Worm (Caenorhabditis elegans) whole organism, L3 larva: ENCODE data around the gene F37B4.15.

Experiments used
- ZK546.5 ChIP-seq: sonication (generic microtip); optimal IDR thresholded peaks from 2 replicates; lab custom pipeline; 2017; ENCODE audit warnings: missing biosample characterization, missing genetic modification characterization
- aly-2 ChIP-seq: fragments of 150-350 bp; optimal IDR thresholded peaks from 2 replicates; lab custom pipeline; 2014; ENCODE audit warnings: missing biosample characterization, missing genetic modification characterization
- ama-1 ChIP-seq: fragments of 150-350 bp; optimal IDR thresholded peaks from 2 replicates; lab custom pipeline; 2018
- ceh-28 ChIP-seq: fragments of 150-350 bp; optimal IDR thresholded peaks from 2 replicates; lab custom pipeline; 2014; ENCODE audit warnings: missing biosample characterization, missing genetic modification reagents, missing genetic modification characterization
- ceh-82 ChIP-seq: fragments of 150-350 bp; optimal IDR thresholded peaks from 2 replicates; lab custom pipeline; 2014; ENCODE audit warnings: missing biosample characterization, missing genetic modification characterization
- ceh-9 ChIP-seq: sonication (generic microtip); optimal IDR thresholded peaks from 2 replicates; lab custom pipeline; 2018; ENCODE audit warnings: missing biosample characterization, missing genetic modification characterization
- egl-5 ChIP-seq: fragments of 150-350 bp; optimal IDR thresholded peaks from 2 replicates; lab custom pipeline; 2017; ENCODE audit warnings: missing biosample characterization, missing genetic modification reagents, missing genetic modification characterization, inconsistent platforms
- elt-1 ChIP-seq: fragments of 150-350 bp; optimal IDR thresholded peaks from 2 replicates; lab custom pipeline; 2014; ENCODE audit warnings: missing biosample characterization, missing genetic modification characterization
- elt-2 ChIP-seq: sonication (generic microtip); optimal IDR thresholded peaks from 2 replicates; lab custom pipeline; 2016; ENCODE audit warnings: missing genetic modification reagents, mild to moderate bottlenecking, missing genetic modification characterization, missing compliant biosample characterization
- elt-3 ChIP-seq, 3 experiments: fragments of 150-350 bp in 1 of 3; sonication (generic microtip) in 2 of 3; optimal IDR thresholded peaks; 2 replicates in 2 of 3; 4 replicates in 1 of 3; lab custom pipeline; 2014 to 2017; ENCODE audit warnings: missing biosample characterization in 3 of 3, missing genetic modification characterization in 3 of 3
- fkh-2 ChIP-seq: fragments of 150-350 bp; optimal IDR thresholded peaks from 2 replicates; lab custom pipeline; 2014; ENCODE audit warnings: missing biosample characterization, missing genetic modification reagents, missing genetic modification characterization
- fos-1 ChIP-seq: fragments of 150-350 bp; optimal IDR thresholded peaks from 2 replicates; lab custom pipeline; 2014; ENCODE audit warnings: missing biosample characterization, missing genetic modification characterization
- hmg-11 ChIP-seq: sonication (generic microtip); optimal IDR thresholded peaks from 2 replicates; lab custom pipeline; 2016; ENCODE audit warnings: missing genetic modification characterization, missing compliant biosample characterization
- lin-39 ChIP-seq: fragments of 150-350 bp; optimal IDR thresholded peaks from 2 replicates; lab custom pipeline; 2018; ENCODE audit warnings: missing biosample characterization, missing genetic modification reagents, missing genetic modification characterization
- mdl-1 ChIP-seq: fragments of 150-350 bp; optimal IDR thresholded peaks from 2 replicates; lab custom pipeline; 2014; ENCODE audit warnings: missing biosample characterization, missing genetic modification characterization
- nhr-11 ChIP-seq: fragments of 150-350 bp; optimal IDR thresholded peaks from 2 replicates; lab custom pipeline; 2014; ENCODE audit warnings: missing biosample characterization, missing genetic modification characterization
- nhr-12 ChIP-seq: fragments of 150-350 bp; optimal IDR thresholded peaks from 2 replicates; lab custom pipeline; 2014; ENCODE audit warnings: missing biosample characterization, missing genetic modification characterization
- nhr-23 ChIP-seq: fragments of 150-350 bp; optimal IDR thresholded peaks from 2 replicates; lab custom pipeline; 2014; ENCODE audit warnings: missing biosample characterization, missing genetic modification reagents, missing genetic modification characterization
- nhr-237 ChIP-seq: fragments of 150-350 bp; optimal IDR thresholded peaks from 2 replicates; lab custom pipeline; 2014; ENCODE audit warnings: missing biosample characterization, missing genetic modification characterization
- nhr-25 ChIP-seq: sonication (generic microtip); optimal IDR thresholded peaks from 2 replicates; lab custom pipeline; 2017; ENCODE audit warnings: missing biosample characterization, missing genetic modification characterization
- nhr-43 ChIP-seq: sonication (generic microtip); optimal IDR thresholded peaks from 2 replicates; lab custom pipeline; 2016; ENCODE audit warnings: mild to moderate bottlenecking, missing genetic modification characterization, missing compliant biosample characterization; ENCODE audit not compliant: poor library complexity, severe bottlenecking
- nhr-76 ChIP-seq: fragments of 150-350 bp; sonication (generic microtip); optimal IDR thresholded peaks from 5 replicates; lab custom pipeline; 2014; ENCODE audit warnings: missing biosample characterization, missing genetic modification characterization
- nhr-77 ChIP-seq: fragments of 150-350 bp; optimal IDR thresholded peaks from 2 replicates; lab custom pipeline; 2014; ENCODE audit warnings: missing biosample characterization, missing genetic modification characterization
- pha-4 ChIP-seq: fragments of 150-350 bp; optimal IDR thresholded peaks from 2 replicates; lab custom pipeline; 2014; ENCODE audit warnings: missing biosample characterization, missing genetic modification reagents, missing genetic modification characterization
- pqm-1 ChIP-seq: fragments of 150-350 bp; optimal IDR thresholded peaks from 2 replicates; lab custom pipeline; 2017; ENCODE audit warnings: missing biosample characterization, missing genetic modification characterization, inconsistent platforms
- sea-2 ChIP-seq: fragments of 150-350 bp; sonication (generic microtip); optimal IDR thresholded peaks from 4 replicates; lab custom pipeline; 2014; ENCODE audit warnings: missing biosample characterization, missing genetic modification reagents, missing genetic modification characterization
- skn-1 ChIP-seq: fragments of 150-350 bp; optimal IDR thresholded peaks from 2 replicates; lab custom pipeline; 2014; ENCODE audit warnings: missing biosample characterization, missing genetic modification characterization
- snpc-4 ChIP-seq: fragments of 150-350 bp; optimal IDR thresholded peaks from 2 replicates; lab custom pipeline; 2014; ENCODE audit warnings: missing biosample characterization, missing genetic modification characterization
- unc-39 ChIP-seq: sonication (generic microtip); optimal IDR thresholded peaks from 4 replicates; lab custom pipeline; 2017; ENCODE audit warnings: missing biosample characterization, missing genetic modification characterization
- zag-1 ChIP-seq: fragments of 150-350 bp; optimal IDR thresholded peaks from 2 replicates; lab custom pipeline; 2014; ENCODE audit warnings: missing biosample characterization, missing genetic modification characterization
- ztf-11 ChIP-seq: fragments of 150-350 bp; optimal IDR thresholded peaks from 2 replicates; lab custom pipeline; 2014; ENCODE audit warnings: missing biosample characterization, missing genetic modification characterization

The F37B4.15 gene

DNA sequence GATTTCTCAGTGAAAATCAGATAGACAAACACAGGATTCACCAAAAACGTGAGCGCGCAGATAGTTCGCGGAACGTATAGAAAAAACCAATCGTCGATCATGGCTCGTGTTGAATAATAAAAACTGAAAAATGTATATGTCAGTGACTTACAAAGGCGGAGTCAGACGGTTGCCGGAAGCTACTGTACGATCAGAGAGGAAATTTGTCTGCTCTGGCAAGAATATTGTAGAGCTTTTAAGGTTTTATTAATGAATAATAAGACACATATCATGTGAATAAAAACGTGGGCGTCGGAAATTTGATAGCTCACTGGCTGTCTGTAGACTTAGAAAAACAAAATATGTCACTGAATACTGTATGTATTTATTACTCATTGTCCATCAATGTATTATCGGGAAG, 36.6 kb upstream of the F37B4.15 start, which contains the start of gene srj-57:
srj-57 (minus strand) TSS at position 101 of the 400 bp plus-strand sequence.
- no peak for TF ChIP-seq lin-39 (tag; lab: Kevin White, UChicago)
- TF ChIP-seq unc-39, result no peak
- TF ChIP-seq elt-2, result no peak
- no peak for TF ChIP-seq pqm-1
- no peak for TF ChIP-seq fkh-2 (tag; lab: Kevin White, UChicago)
- no peak for TF ChIP-seq ceh-82 (tag; lab: Kevin White, UChicago)
- TF ChIP-seq elt-1, result no peak
- TF ChIP-seq hmg-11 (tag; lab: Kevin White, UChicago), result no peak
- no peak for TF ChIP-seq mdl-1 (tag; lab: Kevin White, UChicago)
- no peak for TF ChIP-seq nhr-12
- TF ChIP-seq ztf-11, result no peak
- TF ChIP-seq ama-1 (lab: Kevin White, UChicago), result no peak
- no peak for TF ChIP-seq nhr-25 (tag; lab: Kevin White, UChicago)
- TF ChIP-seq sea-2 (GFP tag; lab: Kevin White, UChicago), result no peak
- no peak for TF ChIP-seq nhr-237 (tag; lab: Kevin White, UChicago)
- no peak for TF ChIP-seq elt-3 (tag; optimal IDR thresholded peaks at IDR 0.05; lab: Kevin White, UChicago)

DNA sequence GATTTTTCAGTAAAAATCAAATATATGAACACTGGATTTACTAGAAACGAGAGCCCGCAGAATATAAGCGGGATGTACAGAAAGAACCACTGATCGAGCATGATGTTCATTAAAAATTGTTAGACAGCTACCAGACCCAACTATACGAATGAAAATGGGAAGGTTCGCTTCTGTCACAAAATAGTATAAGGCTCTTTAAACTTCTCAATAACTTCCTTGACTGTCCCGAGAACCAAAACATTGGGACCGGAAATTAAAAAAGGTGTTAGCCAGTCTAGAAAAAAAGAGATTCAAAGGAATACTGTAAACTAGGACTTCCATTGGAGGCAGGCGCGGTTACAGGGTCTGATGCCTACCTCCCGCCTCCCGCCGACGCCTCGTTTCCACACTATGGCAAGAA, 34.2 kb upstream of the F37B4.15 start, which contains the start of gene srj-55:
srj-55 (minus strand) TSS at position 101 of the 400 bp plus-strand sequence.
- TF ChIP-seq lin-39 (tag; lab: Kevin White, UChicago) (no peak), aly-2 (tag; lab: Kevin White, UChicago) (no peak), unc-39 (no peak), nhr-23 (tag; lab: Kevin White, UChicago) (no peak), ceh-9 (tag; lab: Kevin White, UChicago) (no peak), elt-2 (no peak), nhr-77 (tag; lab: Kevin White, UChicago) (no peak), pha-4 (no peak), nhr-12 (no peak), mdl-1 (tag; lab: Kevin White, UChicago) (no peak), nhr-43 (tag; lab: Kevin White, UChicago) (no peak), elt-1 (no peak), hmg-11 (tag; lab: Kevin White, UChicago) (no peak), nhr-25 (tag; lab: Kevin White, UChicago) (no peak), nhr-11 (tag; lab: Kevin White, UChicago) (no peak), skn-1 (tag; lab: Kevin White, UChicago) (no peak)

DNA sequence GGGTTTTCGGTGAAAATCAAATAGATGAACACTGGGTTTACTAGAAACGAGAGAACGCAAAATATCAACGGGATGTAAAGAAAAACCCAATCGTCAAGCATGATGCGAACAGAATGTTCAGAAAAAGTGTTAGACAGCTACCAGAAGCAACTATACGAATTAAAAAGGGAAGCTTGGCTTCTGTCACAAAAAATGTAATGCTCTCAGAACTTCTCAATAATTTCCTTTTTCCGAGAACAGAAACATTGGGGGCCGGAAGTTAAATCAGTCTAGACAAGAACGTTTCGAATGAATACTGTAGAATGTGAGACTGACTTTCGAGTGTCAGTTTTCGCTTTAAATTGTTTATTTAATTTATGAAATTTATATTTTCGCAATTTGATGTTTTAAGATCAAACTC, 32.3 kb upstream of the F37B4.15 start, which contains the start of gene srj-54:
srj-54 (minus strand) TSS at position 101 of the 400 bp plus-strand sequence.
- no peak for TF ChIP-seq snpc-4 (tag; lab: Kevin White, UChicago)
- TF ChIP-seq nhr-11 (tag; lab: Kevin White, UChicago), result no peak
- TF ChIP-seq fos-1 (tag; lab: Kevin White, UChicago), result no peak
- TF ChIP-seq hmg-11 (tag; lab: Kevin White, UChicago), result no peak
- TF ChIP-seq nhr-76 (tag; lab: Kevin White, UChicago), result no peak
- TF ChIP-seq zag-1 (tag; lab: Kevin White, UChicago), result no peak
- TF ChIP-seq unc-39, result no peak
- TF ChIP-seq, all 47 proteins: peak for 0

DNA sequence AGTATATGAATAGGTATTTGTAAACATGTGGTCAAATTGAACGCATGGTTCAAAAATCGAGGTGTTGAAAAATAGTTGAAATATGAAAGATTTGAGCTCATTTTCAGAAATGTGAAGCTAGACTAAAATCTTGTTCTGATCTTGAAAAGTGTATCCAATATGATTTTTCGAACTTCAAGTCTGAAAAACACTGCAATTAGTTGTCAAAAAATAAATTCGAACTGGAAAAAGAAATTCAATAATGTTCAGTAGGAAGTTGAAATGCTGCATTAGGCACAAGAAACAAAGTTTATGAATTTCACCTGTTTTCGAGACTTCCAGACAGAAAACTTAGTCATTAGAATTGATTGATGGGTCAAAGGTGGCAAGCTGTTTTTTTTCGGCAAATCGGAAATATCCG, 30.5 kb upstream of the F37B4.15 start, which contains the start of gene srh-270:
srh-270 (minus strand) TSS at position 101 of the 400 bp plus-strand sequence.
- no peak for TF ChIP-seq ceh-9 (tag; lab: Kevin White, UChicago)

DNA sequence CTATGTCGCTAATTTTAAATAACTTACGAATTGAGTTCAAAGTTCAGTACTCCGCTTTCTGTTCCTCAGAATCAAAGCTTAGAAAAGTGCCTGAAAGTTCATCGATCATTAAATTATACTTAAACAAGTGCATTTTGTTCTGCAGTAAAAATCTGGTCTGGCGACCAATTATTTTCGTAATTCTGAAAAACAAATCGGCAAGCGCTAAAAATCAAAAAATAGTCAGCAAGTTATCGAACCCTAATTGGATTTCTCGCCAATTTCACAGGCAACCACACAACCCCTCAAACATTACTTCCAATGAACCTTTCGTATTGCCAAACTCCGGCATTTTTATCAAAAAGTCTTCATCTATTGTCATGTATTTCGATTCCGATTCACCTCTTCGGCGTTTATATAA, 29.0 kb upstream of the F37B4.15 start, which contains the start of gene srh-272:
srh-272 (plus strand) TSS at position 301 of the 400 bp plus-strand sequence.
- TF ChIP-seq elt-3 (tag; optimal IDR thresholded peaks at IDR 0.05; lab: Kevin White, UChicago), result no peak
- TF ChIP-seq sea-2 (GFP tag; lab: Kevin White, UChicago), result no peak

DNA sequence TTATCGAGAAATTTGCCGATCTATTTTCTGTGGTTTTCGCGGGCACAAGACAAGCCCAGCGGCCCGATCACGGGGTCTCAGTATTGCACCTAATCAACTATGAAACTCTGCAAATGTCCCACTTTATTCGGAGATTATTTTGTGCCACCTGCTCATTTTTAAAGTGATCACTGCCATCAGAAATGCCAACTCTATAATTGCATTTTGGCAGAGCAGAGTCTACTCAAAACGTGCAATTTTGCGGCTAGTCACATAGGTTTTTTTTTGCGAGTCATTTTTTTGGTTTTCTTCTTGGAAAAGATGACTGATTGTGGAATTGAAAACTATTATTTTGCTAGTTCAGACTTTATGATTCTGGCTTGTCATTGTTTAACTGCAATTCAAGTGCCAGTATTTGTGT, 27.1 kb upstream of the F37B4.15 start, which contains the start of gene srh-240:
srh-240 (plus strand) TSS at position 301 of the 400 bp plus-strand sequence.
- TF ChIP-seq egl-5 (tag; lab: Kevin White, UChicago) (no peak), mdl-1 (tag; lab: Kevin White, UChicago) (no peak), ZK546.5 (no peak), nhr-11 (tag; lab: Kevin White, UChicago) (no peak), fos-1 (tag; lab: Kevin White, UChicago) (no peak), nhr-25 (tag; lab: Kevin White, UChicago) (no peak), ceh-28 (no peak)
- TF ChIP-seq, all 47 proteins: peak for 0
